Worm (Caenorhabditis elegans) whole organism, late embryonic: ENCODE data around the gene gst-35.

ENCODE experiments used
- ama-1 ChIP-seq: fragments of 150-350 bp; optimal IDR thresholded peaks from 2 replicates; lab custom pipeline; 2014
- ceh-30 ChIP-seq: fragments of 150-350 bp; optimal IDR thresholded peaks from 2 replicates; lab custom pipeline; 2014; ENCODE audit warnings: missing biosample characterization, missing genetic modification characterization
- ceh-9 ChIP-seq: sonication (generic microtip); optimal IDR thresholded peaks from 2 replicates; lab custom pipeline; 2016; ENCODE audit warnings: mild to moderate bottlenecking, missing genetic modification characterization, inconsistent platforms, missing compliant biosample characterization
- fkh-10 ChIP-seq: fragments of 150-350 bp; optimal IDR thresholded peaks from 2 replicates; lab custom pipeline; 2014; ENCODE audit warnings: missing biosample characterization, missing genetic modification reagents, missing genetic modification characterization
- hlh-6 ChIP-seq: sonication (generic microtip); optimal IDR thresholded peaks from 2 replicates; lab custom pipeline; 2016; ENCODE audit warnings: missing genotype, missing genetic modification characterization, missing compliant biosample characterization
- nhr-11 ChIP-seq: fragments of 150-350 bp; optimal IDR thresholded peaks from 2 replicates; lab custom pipeline; 2014; ENCODE audit warnings: missing biosample characterization, missing genetic modification characterization
- sdc-2 ChIP-seq: sonication (generic microtip); optimal IDR thresholded peaks from 2 replicates; lab custom pipeline; 2016; ENCODE audit warnings: missing genotype, missing genetic modification characterization, missing compliant biosample characterization
- ttx-3 ChIP-seq: sonication (generic microtip); optimal IDR thresholded peaks from 2 replicates; lab custom pipeline; 2016; ENCODE audit warnings: missing genetic modification reagents, missing genetic modification characterization, missing compliant biosample characterization
- zip-5 ChIP-seq: sonication (generic microtip); optimal IDR thresholded peaks from 2 replicates; lab custom pipeline; 2016; ENCODE audit warnings: missing genetic modification characterization, missing compliant biosample characterization

DNA sequence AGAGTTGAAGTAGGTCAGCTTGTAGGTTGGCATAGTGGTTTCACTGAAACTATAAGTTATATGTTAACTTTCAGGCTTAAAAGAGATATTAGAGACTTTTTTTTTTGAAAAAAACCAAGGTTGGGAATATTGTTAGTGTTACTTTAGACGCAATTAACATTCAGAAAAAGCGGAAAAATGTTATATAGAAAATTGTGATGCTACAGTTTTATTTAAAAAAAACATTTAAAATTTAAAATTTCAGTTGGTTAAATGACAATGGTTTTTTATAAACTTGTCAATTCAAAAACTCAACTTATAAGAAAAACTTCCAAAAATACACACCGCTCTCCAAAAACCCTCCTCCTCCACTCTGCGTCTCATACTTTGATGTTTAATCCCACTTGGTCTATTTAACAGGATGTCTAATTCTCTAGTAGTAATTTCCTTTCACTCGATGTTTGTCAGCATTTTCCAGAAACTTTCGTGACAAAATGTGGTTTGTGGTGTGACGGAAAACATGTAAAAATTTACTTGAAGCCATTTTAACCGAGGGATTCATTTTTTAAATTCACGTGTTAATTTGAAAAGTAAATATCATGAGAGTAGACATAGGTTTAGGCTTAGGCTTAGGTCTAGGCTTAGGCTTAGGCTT is 10.2 kb downstream of the gst-35 start, which contains the start of gene gst-31:
- TF ChIP-seq ceh-30 (tag; lab: Kevin White, UChicago) (no peak), fkh-10 (GFP tag; lab: Kevin White, UChicago) (no peak), nhr-11 (tag; lab: Kevin White, UChicago) (no peak), sdc-2 (tag; lab: Kevin White, UChicago) (no peak), ceh-9 (tag; lab: Kevin White, UChicago) (no peak), hlh-6 (tag; lab: Kevin White, UChicago) (no peak), zip-5 (tag; lab: Kevin White, UChicago) (no peak), ama-1 (lab: Kevin White, UChicago) (no peak), ttx-3 (tag; lab: Kevin White, UChicago) (no peak)
